ENCODE assay signal across 2 fruit fly cellular contexts in the genomic region with DNA sequence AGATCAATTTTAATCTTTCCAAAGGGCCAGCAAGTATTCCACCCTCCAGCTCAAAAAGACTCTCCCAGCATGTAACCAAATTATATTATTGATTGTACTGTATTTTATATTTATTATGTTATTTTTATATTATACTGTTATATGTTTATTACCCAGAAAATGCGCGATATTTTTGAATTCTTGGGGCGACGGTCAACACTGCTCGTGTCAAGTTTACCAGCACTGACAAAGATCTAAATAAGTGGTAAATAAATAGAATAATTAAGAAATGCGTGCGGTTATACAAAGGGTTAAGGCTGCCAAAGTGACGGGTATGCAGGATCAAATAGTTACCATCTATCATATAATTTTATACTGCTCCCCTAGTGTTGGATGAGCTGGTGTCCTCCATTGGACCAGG.
A peak's percentile ranks its signal among the peaks of the same experiment; 100 is the strongest.
TF ChIP-seq lines count a peak whose summit lies in the region.

TSS of gene Dtd (plus strand) at position 248 of the 400 bp plus-strand sequence.

- TF ChIP-seq CTCF in whole organism, embryonic (GFP tag; optimal IDR thresholded peaks at IDR 0.05; lab: Kevin White, UChicago), result no peak

TF ChIP-seq in whole organism, adult, 20 proteins besides CTCF, POLR2A, EP300 and RAD21:
- peak; percentile 44 for TF ChIP-seq Mnt (GFP tag; optimal IDR thresholded peaks at IDR 0.05; lab: Kevin White, UChicago)
- peak; percentile 51 for TF ChIP-seq pad (GFP tag; optimal IDR thresholded peaks at IDR 0.05; lab: Kevin White, UChicago)
- TF ChIP-seq CG7101 (tag; optimal IDR thresholded peaks at IDR 0.05; lab: Kevin White, UChicago), result peak; percentile 58
- no peak for TF ChIP-seq ovo (GFP tag; optimal IDR thresholded peaks at IDR 0.05; lab: Kevin White, UChicago)
- no peak for TF ChIP-seq tj (GFP tag; optimal IDR thresholded peaks at IDR 0.05; lab: Kevin White, UChicago)
- TF ChIP-seq cic (GFP tag; optimal IDR thresholded peaks at IDR 0.05; lab: Kevin White, UChicago), result no peak
- no peak for TF ChIP-seq bab1 (GFP tag; optimal IDR thresholded peaks at IDR 0.05; lab: Kevin White, UChicago)
- TF ChIP-seq kay (GFP tag; lab: Kevin White, UChicago; ENCODE audit: borderline replicate concordance), result no peak
- TF ChIP-seq CG11617 (GFP tag; optimal IDR thresholded peaks at IDR 0.05; lab: Kevin White, UChicago), result no peak
- TF ChIP-seq cnc (optimal IDR thresholded peaks at IDR 0.05; lab: Kevin White, UChicago), result no peak
- no peak for TF ChIP-seq toe (GFP tag; optimal IDR thresholded peaks at IDR 0.05; lab: Kevin White, UChicago)
- TF ChIP-seq CG33017 (tag; optimal IDR thresholded peaks at IDR 0.05; lab: Kevin White, UChicago), result peak; percentile 3
- peak; percentile 43 for TF ChIP-seq CG14711 (tag; optimal IDR thresholded peaks at IDR 0.05; lab: Kevin White, UChicago)
- TF ChIP-seq Crg-1 (GFP tag; optimal IDR thresholded peaks at IDR 0.05; lab: Kevin White, UChicago), result peak; percentile 54
- no peak for TF ChIP-seq Clk (GFP tag; optimal IDR thresholded peaks at IDR 0.05; lab: Kevin White, UChicago)
- no peak for TF ChIP-seq Hr96 (GFP tag; optimal IDR thresholded peaks at IDR 0.05; lab: Kevin White, UChicago)
- TF ChIP-seq CG7045 (GFP tag; optimal IDR thresholded peaks at IDR 0.05; lab: Kevin White, UChicago), result no peak
- TF ChIP-seq CG1620 (GFP tag; optimal IDR thresholded peaks at IDR 0.05; lab: Kevin White, UChicago), result no peak
- no peak for TF ChIP-seq CG5204 (GFP tag; optimal IDR thresholded peaks at IDR 0.05; lab: Kevin White, UChicago)
- TF ChIP-seq CG12768 (GFP tag; optimal IDR thresholded peaks at IDR 0.05; lab: Kevin White, UChicago), result peak; percentile 54
TF ChIP-seq in whole organism, adult: peak in this region for 7.

TF ChIP-seq in whole organism, embryonic, 481 proteins besides CTCF, POLR2A, EP300 and RAD21:
- TF ChIP-seq Eip74EF (GFP tag; optimal IDR thresholded peaks at IDR 0.05; lab: Kevin White, UChicago) (no peak), CG6765 (GFP tag; optimal IDR thresholded peaks at IDR 0.05; lab: Kevin White, UChicago) (no peak), pzg (GFP tag; optimal IDR thresholded peaks at IDR 0.05; lab: Kevin White, UChicago) (peak; percentile 25), CG13287 (GFP tag; IDR thresholded peaks at IDR 0.05; lab: Robert Waterston, UW; ENCODE audit: partially characterized antibody) (no peak; the same call in 1 of the 2 replicates), CG7556 (GFP tag; optimal IDR thresholded peaks at IDR 0.05; lab: Kevin White, UChicago) (no peak), shn (GFP tag; optimal IDR thresholded peaks at IDR 0.05; lab: Kevin White, UChicago) (no peak), CG2120 (GFP tag; optimal IDR thresholded peaks at IDR 0.05; lab: Kevin White, UChicago) (peak; percentile 30), E2f2 (GFP tag; IDR thresholded peaks at IDR 0.05; lab: Robert Waterston, UW) (peak; percentile 86), CG14710 (tag; optimal IDR thresholded peaks at IDR 0.05; lab: Kevin White, UChicago) (no peak), CG31365 (tag; optimal IDR thresholded peaks at IDR 0.05; lab: Kevin White, UChicago) (no peak), CG15514 (GFP tag; optimal IDR thresholded peaks at IDR 0.05; lab: Kevin White, UChicago) (peak; percentile 1), Dek (tag; optimal IDR thresholded peaks at IDR 0.05; lab: Kevin White, UChicago) (no peak), MESR4 (GFP tag; optimal IDR thresholded peaks at IDR 0.05; lab: Kevin White, UChicago) (peak; percentile 27), Optix (GFP tag; IDR thresholded peaks at IDR 0.05; lab: Robert Waterston, UW) (no peak), gce (GFP tag; IDR thresholded peaks at IDR 0.05; lab: Robert Waterston, UW) (no peak), sqz (GFP tag; optimal IDR thresholded peaks at IDR 0.05; lab: Kevin White, UChicago) (no peak), CG17361 (GFP tag; IDR thresholded peaks at IDR 0.05; lab: Robert Waterston, UW) (no peak), CG7987 (GFP tag; optimal IDR thresholded peaks at IDR 0.05; lab: Kevin White, UChicago) (no peak), Gsc (GFP tag; IDR thresholded peaks at IDR 0.05; lab: Robert Waterston, UW) (no peak), CG30020 (tag; optimal IDR thresholded peaks at IDR 0.05; lab: Kevin White, UChicago) (no peak), CG2116 (GFP tag; optimal IDR thresholded peaks at IDR 0.05; lab: Kevin White, UChicago) (no peak), CG1602 (GFP tag; optimal IDR thresholded peaks at IDR 0.05; lab: Kevin White, UChicago) (no peak), danr (GFP tag; IDR thresholded peaks at IDR 0.05; lab: Robert Waterston, UW) (no peak), CG6254 (GFP tag; optimal IDR thresholded peaks at IDR 0.05; lab: Kevin White, UChicago) (no peak), Hsf (GFP tag; optimal IDR thresholded peaks at IDR 0.05; lab: Kevin White, UChicago) (no peak), CG2129 (GFP tag; IDR thresholded peaks at IDR 0.05; lab: Robert Waterston, UW; ENCODE audit: partially characterized antibody) (no peak), CG10543 (GFP tag; optimal IDR thresholded peaks at IDR 0.05; lab: Kevin White, UChicago) (no peak), Fer1 (GFP tag; optimal IDR thresholded peaks at IDR 0.05; lab: Kevin White, UChicago) (peak; percentile 21), CG17568 (GFP tag; optimal IDR thresholded peaks at IDR 0.05; lab: Kevin White, UChicago) (no peak), MBD-R2 (GFP tag; IDR thresholded peaks at IDR 0.05; lab: Robert Waterston, UW) (peak; percentile 41; the same call in 1 of the 2 replicates), ci (GFP tag; IDR thresholded peaks at IDR 0.05; lab: Robert Waterston, UW) (no peak), HmgZ (tag; optimal IDR thresholded peaks at IDR 0.05; lab: Kevin White, UChicago) (peak; percentile 24), Dp (GFP tag; optimal IDR thresholded peaks at IDR 0.05; lab: Kevin White, UChicago) (peak; percentile 85), pho (GFP tag; optimal IDR thresholded peaks at IDR 0.05; lab: Kevin White, UChicago) (no peak), CG6791 (GFP tag; IDR thresholded peaks at IDR 0.05; lab: Robert Waterston, UW; ENCODE audit: partially characterized antibody) (no peak), Rfx (GFP tag; IDR thresholded peaks at IDR 0.05; lab: Robert Waterston, UW) (no peak), lilli (GFP tag; optimal IDR thresholded peaks at IDR 0.05; lab: Kevin White, UChicago) (peak; percentile 16), phol (tag; optimal IDR thresholded peaks at IDR 0.05; lab: Kevin White, UChicago) (no peak), CG3726 (GFP tag; IDR thresholded peaks at IDR 0.05; lab: Robert Waterston, UW) (no peak), Sry-δ (GFP tag; optimal IDR thresholded peaks at IDR 0.05; lab: Kevin White, UChicago) (no peak), CG7963 (GFP tag; IDR thresholded peaks at IDR 0.05; lab: Robert Waterston, UW; ENCODE audit: partially characterized antibody) (no peak), CG12659 (GFP tag; optimal IDR thresholded peaks at IDR 0.05; lab: Kevin White, UChicago) (peak; percentile 24), Bteb2 (GFP tag; optimal IDR thresholded peaks at IDR 0.05; lab: Kevin White, UChicago) (no peak), bab2 (GFP tag; optimal IDR thresholded peaks at IDR 0.05; lab: Kevin White, UChicago) (no peak), CG10267 (tag; optimal IDR thresholded peaks at IDR 0.05; lab: Kevin White, UChicago) (peak; percentile 73), CG2712 (tag; optimal IDR thresholded peaks at IDR 0.05; lab: Kevin White, UChicago) (no peak), fd96Cb (tag; optimal IDR thresholded peaks at IDR 0.05; lab: Kevin White, UChicago) (no peak), CG14014 (GFP tag; IDR thresholded peaks at IDR 0.05; lab: Robert Waterston, UW) (no peak), Ets97D (GFP tag; optimal IDR thresholded peaks at IDR 0.05; lab: Kevin White, UChicago) (no peak), CG10209 (GFP tag; optimal IDR thresholded peaks at IDR 0.05; lab: Kevin White, UChicago) (no peak), sim (GFP tag; IDR thresholded peaks at IDR 0.05; lab: Robert Waterston, UW) (no peak), CG3407 (GFP tag; optimal IDR thresholded peaks at IDR 0.05; lab: Kevin White, UChicago) (no peak), chn (GFP tag; optimal IDR thresholded peaks at IDR 0.05; lab: Kevin White, UChicago) (no peak), CG8359 (GFP tag; optimal IDR thresholded peaks at IDR 0.05; lab: Kevin White, UChicago; ENCODE audit: borderline replicate concordance) (no peak), chinmo (GFP tag; IDR thresholded peaks at IDR 0.05; lab: Robert Waterston, UW; ENCODE audit: partially characterized antibody) (0 out of 4 replicates have a peak, but pooled peaks have one; percentile 22), toy (GFP tag; IDR thresholded peaks at IDR 0.05; lab: Robert Waterston, UW) (no peak), B-H2 (GFP tag; optimal IDR thresholded peaks at IDR 0.05; lab: Kevin White, UChicago) (peak; percentile 28), Med (GFP tag; lab: Kevin White, UChicago) (peak; percentile 71), nerfin-2 (GFP tag; IDR thresholded peaks at IDR 0.05; lab: Robert Waterston, UW; ENCODE audit: partially characterized antibody) (no peak), HLH54F (GFP tag; optimal IDR thresholded peaks at IDR 0.05; lab: Kevin White, UChicago) (no peak), gem (tag; optimal IDR thresholded peaks at IDR 0.05; lab: Kevin White, UChicago) (no peak), CG10565 (GFP tag; optimal IDR thresholded peaks at IDR 0.05; lab: Kevin White, UChicago) (no peak), HLH4C (GFP tag; IDR thresholded peaks at IDR 0.05; lab: Robert Waterston, UW; ENCODE audit: partially characterized antibody) (0 out of 3 replicates have a peak, but pooled peaks have one; percentile 24), CG9817 (tag; optimal IDR thresholded peaks at IDR 0.05; lab: Kevin White, UChicago) (no peak), sob (GFP tag; IDR thresholded peaks at IDR 0.05; lab: Robert Waterston, UW) (0 out of 2 replicates have a peak, but pooled peaks have one; percentile 8), Taf1 (GFP tag; IDR thresholded peaks at IDR 0.05; lab: Robert Waterston, UW) (peak; percentile 16; the same call in 1 of the 2 replicates), CG32532 (GFP tag; IDR thresholded peaks at IDR 0.05; lab: Robert Waterston, UW) (no peak), YL-1 (GFP tag; optimal IDR thresholded peaks at IDR 0.05; lab: Kevin White, UChicago) (peak; percentile 7), Oaz (GFP tag; IDR thresholded peaks at IDR 0.05; lab: Robert Waterston, UW) (no peak)
TF ChIP-seq in whole organism, embryonic: peak in this region for 19.
